Worm (Caenorhabditis elegans) whole organism, mixed stage, embryonic: ENCODE data around the gene rad-54.L2.

ENCODE experiments used
- M03D4.4 ChIP-seq: sonication (generic microtip); optimal IDR thresholded peaks from 2 replicates; lab custom pipeline; 2017; ENCODE audit warnings: mild to moderate bottlenecking, missing genetic modification characterization, missing compliant biosample characterization
- bed-3 ChIP-seq: fragments of 200-800 bp; sonication (Bioruptor generic); optimal IDR thresholded peaks from 3 replicates; lab custom pipeline; 2018; ENCODE audit warnings: mild to moderate bottlenecking, missing genetic modification characterization, moderate library complexity, missing compliant biosample characterization
- blmp-1 ChIP-seq: fragments of 150-350 bp; optimal IDR thresholded peaks from 2 replicates; lab custom pipeline; 2014; ENCODE audit warnings: missing biosample characterization, missing genetic modification characterization
- ceh-39 ChIP-seq: fragments of 150-350 bp; optimal IDR thresholded peaks from 2 replicates; lab custom pipeline; 2014; ENCODE audit warnings: missing biosample characterization, missing genetic modification characterization
- ceh-43 ChIP-seq: fragments of 200-800 bp; sonication (Bioruptor generic); optimal IDR thresholded peaks from 2 replicates; lab custom pipeline; 2018; ENCODE audit warnings: mild to moderate bottlenecking, missing genetic modification characterization, moderate library complexity, missing compliant biosample characterization
- ceh-83 ChIP-seq: fragments of 200-800 bp; sonication (Bioruptor generic); optimal IDR thresholded peaks from 2 replicates; lab custom pipeline; 2018; ENCODE audit warnings: mild to moderate bottlenecking, missing genetic modification characterization, missing compliant biosample characterization
- ces-1 ChIP-seq: fragments of 150-350 bp; optimal IDR thresholded peaks from 2 replicates; lab custom pipeline; 2014; ENCODE audit warnings: missing biosample characterization, missing genetic modification reagents, missing genetic modification characterization
- cnd-1 ChIP-seq: fragments of 200-800 bp; sonication (Bioruptor generic); optimal IDR thresholded peaks from 2 replicates; lab custom pipeline; 2018; ENCODE audit warnings: mild to moderate bottlenecking, missing genetic modification characterization, missing compliant biosample characterization
- drap-1 ChIP-seq: fragments of 200-800 bp; sonication (Bioruptor generic); optimal IDR thresholded peaks from 3 replicates; lab custom pipeline; 2018; ENCODE audit warnings: mild to moderate bottlenecking, missing genetic modification characterization, missing compliant biosample characterization
- elt-1 ChIP-seq: sonication (generic microtip); optimal IDR thresholded peaks from 2 replicates; lab custom pipeline; 2017; ENCODE audit warnings: missing genetic modification characterization, mild to moderate bottlenecking, missing compliant biosample characterization, antibody characterized with exemption, moderate library complexity, borderline replicate concordance; ENCODE audit not compliant: insufficient read depth
- elt-3 ChIP-seq: fragments of 150-350 bp; optimal IDR thresholded peaks from 2 replicates; lab custom pipeline; 2014; ENCODE audit warnings: missing biosample characterization, missing genetic modification characterization
- flh-1 ChIP-seq: fragments of 200-800 bp; sonication (Bioruptor generic); optimal IDR thresholded peaks from 2 replicates; lab custom pipeline; 2018; ENCODE audit warnings: mild to moderate bottlenecking, missing genetic modification characterization, moderate library complexity, missing compliant biosample characterization
- ham-2 ChIP-seq: fragments of 200-800 bp; sonication (Bioruptor generic); optimal IDR thresholded peaks from 2 replicates; lab custom pipeline; 2018; ENCODE audit warnings: mild to moderate bottlenecking, missing genetic modification characterization, missing compliant biosample characterization
- hlh-1 ChIP-seq: fragments of 150-350 bp; optimal IDR thresholded peaks from 2 replicates; lab custom pipeline; 2014; ENCODE audit warnings: missing biosample characterization, missing genetic modification reagents, missing genetic modification characterization
- lin-13 ChIP-seq: fragments of 150-350 bp; optimal IDR thresholded peaks from 2 replicates; lab custom pipeline; 2014; ENCODE audit warnings: missing biosample characterization, missing genetic modification characterization
- lin-32 ChIP-seq: fragments of 200-800 bp; sonication (Bioruptor generic); optimal IDR thresholded peaks from 2 replicates; lab custom pipeline; 2018; ENCODE audit warnings: mild to moderate bottlenecking, missing genetic modification characterization, missing compliant biosample characterization
- lsy-2 ChIP-seq: fragments of 150-350 bp; optimal IDR thresholded peaks from 2 replicates; lab custom pipeline; 2014; ENCODE audit warnings: missing biosample characterization, missing genetic modification characterization
- mab-5 ChIP-seq: fragments of 150-350 bp; optimal IDR thresholded peaks from 2 replicates; lab custom pipeline; 2014; ENCODE audit warnings: missing biosample characterization, missing genetic modification characterization
- mep-1 ChIP-seq: fragments of 150-350 bp; optimal IDR thresholded peaks from 2 replicates; lab custom pipeline; 2017; ENCODE audit warnings: missing biosample characterization, missing genetic modification reagents, missing genetic modification characterization, inconsistent platforms
- mls-2 ChIP-seq: sonication (generic microtip); optimal IDR thresholded peaks from 2 replicates; lab custom pipeline; 2016; ENCODE audit warnings: mild to moderate bottlenecking, missing genetic modification characterization, moderate library complexity, missing compliant biosample characterization
- nhr-12 ChIP-seq: fragments of 150-350 bp; optimal IDR thresholded peaks from 2 replicates; lab custom pipeline; 2014; ENCODE audit warnings: missing biosample characterization, missing genetic modification characterization
- nhr-2 ChIP-seq: fragments of 150-350 bp; optimal IDR thresholded peaks from 2 replicates; lab custom pipeline; 2014; ENCODE audit warnings: missing biosample characterization, missing genetic modification characterization
- nhr-237 ChIP-seq: fragments of 150-350 bp; optimal IDR thresholded peaks from 2 replicates; lab custom pipeline; 2014; ENCODE audit warnings: missing biosample characterization, missing genetic modification characterization
- nhr-28 ChIP-seq: fragments of 150-350 bp; optimal IDR thresholded peaks from 2 replicates; lab custom pipeline; 2014; ENCODE audit warnings: missing biosample characterization, missing genetic modification characterization
- nhr-76 ChIP-seq: sonication (generic microtip); optimal IDR thresholded peaks from 2 replicates; lab custom pipeline; 2017; ENCODE audit warnings: missing biosample characterization, missing genetic modification characterization
- pha-4 ChIP-seq: fragments of 150-350 bp; optimal IDR thresholded peaks from 2 replicates; lab custom pipeline; 2018; ENCODE audit warnings: missing biosample characterization, missing genetic modification reagents, missing genetic modification characterization
- sem-2 ChIP-seq: fragments of 200-800 bp; sonication (Bioruptor generic); optimal IDR thresholded peaks from 2 replicates; lab custom pipeline; 2018; ENCODE audit warnings: mild to moderate bottlenecking, missing genetic modification characterization, missing compliant biosample characterization
- snpc-4 ChIP-seq: fragments of 150-350 bp; optimal IDR thresholded peaks from 2 replicates; lab custom pipeline; 2014; ENCODE audit warnings: missing biosample characterization, missing genetic modification characterization
- sptf-1 ChIP-seq: sonication (generic microtip); optimal IDR thresholded peaks from 2 replicates; lab custom pipeline; 2017; ENCODE audit warnings: mild to moderate bottlenecking, missing genetic modification characterization, moderate library complexity, missing compliant biosample characterization
- tbx-8 ChIP-seq: fragments of 200-800 bp; sonication (Bioruptor generic); optimal IDR thresholded peaks from 2 replicates; lab custom pipeline; 2018; ENCODE audit warnings: mild to moderate bottlenecking, missing genetic modification characterization, moderate library complexity, missing compliant biosample characterization
- unc-120 ChIP-seq: sonication (generic microtip); optimal IDR thresholded peaks from 2 replicates; lab custom pipeline; 2017; ENCODE audit warnings: missing genetic modification characterization, missing compliant biosample characterization; ENCODE audit not compliant: poor library complexity, severe bottlenecking
- unc-39 ChIP-seq: fragments of 150-350 bp; optimal IDR thresholded peaks from 2 replicates; lab custom pipeline; 2014; ENCODE audit warnings: missing biosample characterization, missing genetic modification characterization
- unc-62 ChIP-seq: fragments of 150-350 bp; optimal IDR thresholded peaks from 2 replicates; lab custom pipeline; 2014; ENCODE audit warnings: missing biosample characterization, missing genetic modification reagents, missing genetic modification characterization
- zip-8 ChIP-seq: fragments of 150-350 bp; optimal IDR thresholded peaks from 2 replicates; lab custom pipeline; 2014; ENCODE audit warnings: missing biosample characterization, missing genetic modification characterization
- ztf-11 ChIP-seq: fragments of 150-350 bp; optimal IDR thresholded peaks from 2 replicates; lab custom pipeline; 2014; ENCODE audit warnings: missing biosample characterization, missing genetic modification characterization

rad-54.L2 gene

DNA sequence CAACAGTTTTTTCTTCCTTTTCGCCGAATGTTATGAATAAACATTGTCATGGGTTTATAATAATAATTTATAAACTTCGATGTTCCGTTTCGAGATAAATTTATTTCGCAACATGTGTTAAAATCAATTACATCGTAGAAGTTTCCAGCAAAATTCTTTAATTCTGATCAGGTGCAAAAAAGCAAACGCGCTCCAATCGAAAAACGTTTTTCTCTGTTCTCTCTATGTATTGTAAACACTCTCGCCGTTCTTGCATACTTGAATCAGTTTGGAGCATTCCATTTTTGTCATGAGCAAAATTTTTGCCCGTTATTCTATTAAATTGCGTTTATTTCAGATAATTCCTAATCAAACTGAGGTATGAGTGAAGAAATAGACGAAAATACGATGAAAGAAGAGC lies at the start of gene rad-54.L2:
TSS of gene rad-54.L2 (plus strand) at position 332 of the 400 bp plus-strand sequence.
- no peak for TF ChIP-seq unc-39 (tag; lab: Kevin White, UChicago)
- TF ChIP-seq pha-4 (tag; lab: Kevin White, UChicago), result peak; percentile 90
- TF ChIP-seq nhr-12 (tag; lab: Kevin White, UChicago), result no peak
- no peak for TF ChIP-seq mab-5 (tag; lab: Kevin White, UChicago)
- no peak for TF ChIP-seq lin-13 (tag; lab: Kevin White, UChicago)
- TF ChIP-seq blmp-1 (tag; lab: Kevin White, UChicago), result no peak
- no peak for TF ChIP-seq nhr-28
- TF ChIP-seq drap-1 (GFP tag; lab: Kevin White, UChicago), result no peak
- TF ChIP-seq tbx-8 (GFP tag; lab: Kevin White, UChicago), result no peak
- peak; percentile 57 for TF ChIP-seq ces-1 (GFP tag; lab: Kevin White, UChicago)
- TF ChIP-seq hlh-1, result peak; percentile 21
- TF ChIP-seq snpc-4 (tag; lab: Kevin White, UChicago), result no peak
- TF ChIP-seq ham-2, result no peak
- no peak for TF ChIP-seq bed-3
- peak; percentile 20 for TF ChIP-seq ceh-39 (tag; lab: Kevin White, UChicago)
- no peak for TF ChIP-seq nhr-2 (tag; lab: Kevin White, UChicago)
- TF ChIP-seq zip-8 (tag; lab: Kevin White, UChicago), result no peak
- no peak for TF ChIP-seq ztf-11 (tag; lab: Kevin White, UChicago)
- TF ChIP-seq elt-1 (tag; lab: Kevin White, UChicago), result no peak
- no peak for TF ChIP-seq flh-1 (GFP tag; lab: Kevin White, UChicago)
- peak; percentile 40 for TF ChIP-seq lsy-2
- TF ChIP-seq nhr-76, result no peak
- TF ChIP-seq ceh-43, result no peak
- no peak for TF ChIP-seq sem-2 (GFP tag; lab: Kevin White, UChicago)
- no peak for TF ChIP-seq lin-32
- peak; percentile 58 for TF ChIP-seq unc-120 (tag; lab: Kevin White, UChicago)
- no peak for TF ChIP-seq ceh-83 (GFP tag; lab: Kevin White, UChicago)
- TF ChIP-seq unc-62 (GFP tag; lab: Kevin White, UChicago), result no peak
- peak; percentile 22 for TF ChIP-seq mep-1
- TF ChIP-seq elt-3 (tag; lab: Kevin White, UChicago), result no peak
- no peak for TF ChIP-seq mls-2 (tag; lab: Kevin White, UChicago)
- TF ChIP-seq M03D4.4 (tag; lab: Kevin White, UChicago), result no peak
- TF ChIP-seq sptf-1 (tag; lab: Kevin White, UChicago), result no peak
- no peak for TF ChIP-seq cnd-1 (tag; lab: Kevin White, UChicago)
- peak; percentile 58 for TF ChIP-seq nhr-237

DNA sequence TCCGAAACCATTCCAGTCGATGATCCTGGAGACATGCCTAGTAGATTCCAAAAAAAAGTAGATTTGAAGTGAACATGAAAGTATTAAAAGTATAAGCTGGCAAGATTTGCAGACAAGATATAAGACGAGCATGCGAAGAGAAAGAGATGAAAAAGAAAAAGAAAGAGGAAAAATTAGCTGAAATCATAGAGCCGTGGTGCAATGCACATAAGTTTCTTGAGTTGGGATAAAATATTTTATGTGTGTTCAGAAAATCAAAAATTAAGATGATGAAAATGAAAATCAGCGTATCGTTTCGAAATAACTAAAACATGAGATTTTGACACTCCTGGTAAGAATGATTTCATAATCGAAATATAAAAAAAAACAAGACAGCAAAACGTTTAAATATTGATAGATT lies 49.4 kb upstream of the rad-54.L2 start, which contains the start of gene T11B7.2:
TSS of gene T11B7.2 (minus strand) at position 101 of the 400 bp plus-strand sequence.
- no peak for TF ChIP-seq lin-13 (tag; lab: Kevin White, UChicago)
- TF ChIP-seq mep-1, result no peak
- TF ChIP-seq M03D4.4 (tag; lab: Kevin White, UChicago), result no peak
- TF ChIP-seq tbx-8 (GFP tag; lab: Kevin White, UChicago), result no peak
- no peak for TF ChIP-seq mab-5 (tag; lab: Kevin White, UChicago)
- TF ChIP-seq sem-2 (GFP tag; lab: Kevin White, UChicago), result no peak
- TF ChIP-seq zip-8 (tag; lab: Kevin White, UChicago), result no peak
- no peak for TF ChIP-seq nhr-237
- TF ChIP-seq elt-3 (tag; lab: Kevin White, UChicago), result no peak
- no peak for TF ChIP-seq nhr-28
- no peak for TF ChIP-seq pha-4 (tag; lab: Kevin White, UChicago)
- TF ChIP-seq lsy-2, result no peak
- no peak for TF ChIP-seq bed-3
- TF ChIP-seq sptf-1 (tag; lab: Kevin White, UChicago), result no peak
- TF ChIP-seq ham-2, result no peak
- TF ChIP-seq mls-2 (tag; lab: Kevin White, UChicago), result no peak

DNA sequence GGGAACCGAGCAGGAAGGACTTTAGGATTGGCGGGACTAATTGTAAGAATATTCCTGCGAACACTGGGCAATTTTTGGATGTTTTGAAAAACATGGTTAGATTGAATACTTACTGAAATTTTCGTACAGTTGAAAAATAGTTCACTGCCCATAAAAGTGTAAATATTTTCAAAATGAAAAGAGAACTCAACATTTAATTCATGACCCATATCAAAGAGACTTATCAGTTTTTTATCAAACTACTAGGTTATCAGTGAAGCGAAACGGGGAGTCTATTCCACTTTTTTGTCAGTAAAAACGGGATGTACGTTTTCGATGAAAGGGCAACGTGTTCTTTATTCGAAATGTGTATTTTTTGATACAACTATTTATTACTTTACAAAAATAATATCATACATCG lies 48.0 kb upstream of the rad-54.L2 start:
- TF ChIP-seq sptf-1 (tag; lab: Kevin White, UChicago) (no peak), lin-13 (tag; lab: Kevin White, UChicago) (no peak), blmp-1 (tag; lab: Kevin White, UChicago) (no peak), bed-3 (no peak), ceh-83 (GFP tag; lab: Kevin White, UChicago) (no peak), ztf-11 (tag; lab: Kevin White, UChicago) (no peak), flh-1 (GFP tag; lab: Kevin White, UChicago) (no peak), ham-2 (no peak), mep-1 (no peak), lin-32 (no peak), unc-39 (tag; lab: Kevin White, UChicago) (no peak), hlh-1 (no peak), snpc-4 (tag; lab: Kevin White, UChicago) (no peak), unc-62 (GFP tag; lab: Kevin White, UChicago) (no peak), pha-4 (tag; lab: Kevin White, UChicago) (no peak), nhr-28 (no peak)
